Worm (Caenorhabditis elegans): ENCODE results near the gene M02D8.2.
A peak's percentile ranks its signal among the peaks of the same experiment; 100 is the strongest.

Gene M02D8.2

DNA sequence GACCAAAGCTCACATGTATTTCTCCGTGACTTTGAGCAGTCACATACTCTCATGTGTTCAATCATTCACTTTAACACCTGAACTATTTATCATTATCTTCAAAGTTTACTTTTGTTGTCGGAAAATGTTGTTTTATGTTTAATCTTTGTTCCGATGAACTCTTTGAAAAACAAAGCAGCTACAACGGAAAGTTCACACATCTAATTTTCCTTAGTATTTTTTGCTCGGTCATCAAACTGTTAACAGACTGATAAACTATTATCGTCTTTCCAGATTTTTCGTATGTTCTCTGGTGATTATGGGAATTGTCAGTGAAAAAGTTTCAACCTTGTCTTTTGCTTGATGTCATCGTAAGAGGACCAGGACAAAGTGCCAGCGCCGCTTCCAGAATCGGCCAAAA is 16.5 kb downstream of the M02D8.2 start:
- TF ChIP-seq daf-16 (GFP tag; optimal IDR thresholded peaks at IDR 0.05) (no peak), daf-16 (tag; optimal IDR thresholded peaks at IDR 0.05) (peak; percentile 96), unc-130 (GFP tag; optimal IDR thresholded peaks at IDR 0.05) (no peak), skn-1 (tag; optimal IDR thresholded peaks at IDR 0.05) (no peak), aha-1 (tag) (no peak), tra-1 (GFP tag; IDR thresholded peaks at IDR 0.05) (no peak), madf-9 (GFP tag; conservative IDR thresholded peaks at IDR 0.05) (no peak), mes-2 (tag; optimal IDR thresholded peaks at IDR 0.05; ENCODE audit: poor library complexity, severe bottlenecking) (no peak), dmd-6 (GFP tag; IDR thresholded peaks at IDR 0.05) (peak; percentile 29; the same call in 1 of the 2 replicates), sdz-12 (GFP tag; optimal IDR thresholded peaks at IDR 0.05) (no peak), T26A8.4 (GFP tag; IDR thresholded peaks at IDR 0.05) (no peak), dve-1 (tag; optimal IDR thresholded peaks at IDR 0.05; ENCODE audit: insufficient read depth) (peak; percentile 89), tag-97 (GFP tag; IDR thresholded peaks at IDR 0.05) (no peak), ces-1 (GFP tag; optimal IDR thresholded peaks at IDR 0.05) (no peak), nhr-28 (tag; optimal IDR thresholded peaks at IDR 0.05) (peak; percentile 24), F26F4.8 (GFP tag; conservative IDR thresholded peaks at IDR 0.05) (no peak), hlh-11 (tag; optimal IDR thresholded peaks at IDR 0.05) (peak; percentile 38), Y48G9A.11 (GFP tag; IDR thresholded peaks at IDR 0.05) (no peak), hlh-30 (tag; optimal IDR thresholded peaks at IDR 0.05; ENCODE audit: insufficient read depth) (peak; percentile 64), nhr-111 (GFP tag; optimal IDR thresholded peaks at IDR 0.05) (no peak), lim-7 (GFP tag; IDR thresholded peaks at IDR 0.05) (no peak), nhr-48 (tag; optimal IDR thresholded peaks at IDR 0.05) (peak; percentile 18), lin-15B (tag; optimal IDR thresholded peaks at IDR 0.05) (no peak), lsy-2 (tag; optimal IDR thresholded peaks at IDR 0.05) (no peak), zfp-2 (tag; optimal IDR thresholded peaks at IDR 0.05) (no peak), F44E2.7 (GFP tag; IDR thresholded peaks at IDR 0.05) (no peak), egl-27 (tag; optimal IDR thresholded peaks at IDR 0.05) (no peak), pqm-1 (tag; optimal IDR thresholded peaks at IDR 0.05) (no peak), lin-38 (GFP tag; IDR thresholded peaks at IDR 0.05) (no peak), daf-12 (tag; optimal IDR thresholded peaks at IDR 0.05) (no peak), unc-62 (GFP tag; optimal IDR thresholded peaks at IDR 0.05 in 1 of 2) (no peak), unc-62 (tag; optimal IDR thresholded peaks at IDR 0.05) (no peak), daf-8 (GFP tag; IDR thresholded peaks at IDR 0.05) (no peak), set-16 (GFP tag; IDR thresholded peaks at IDR 0.05) (no peak), hif-1 (tag; optimal IDR thresholded peaks at IDR 0.05) (no peak), aly-2 (tag; optimal IDR thresholded peaks at IDR 0.05) (no peak), zag-1 (tag; optimal IDR thresholded peaks at IDR 0.05) (no peak), F49E8.2 (tag; optimal IDR thresholded peaks at IDR 0.05; ENCODE audit: borderline replicate concordance) (no peak), nhr-102 (tag; optimal IDR thresholded peaks at IDR 0.05) (no peak), fos-1 (tag; optimal IDR thresholded peaks at IDR 0.05) (no peak), madf-5 (GFP tag; IDR thresholded peaks at IDR 0.05) (no peak), ZK337.2 (GFP tag; IDR thresholded peaks at IDR 0.05) (no peak)

DNA sequence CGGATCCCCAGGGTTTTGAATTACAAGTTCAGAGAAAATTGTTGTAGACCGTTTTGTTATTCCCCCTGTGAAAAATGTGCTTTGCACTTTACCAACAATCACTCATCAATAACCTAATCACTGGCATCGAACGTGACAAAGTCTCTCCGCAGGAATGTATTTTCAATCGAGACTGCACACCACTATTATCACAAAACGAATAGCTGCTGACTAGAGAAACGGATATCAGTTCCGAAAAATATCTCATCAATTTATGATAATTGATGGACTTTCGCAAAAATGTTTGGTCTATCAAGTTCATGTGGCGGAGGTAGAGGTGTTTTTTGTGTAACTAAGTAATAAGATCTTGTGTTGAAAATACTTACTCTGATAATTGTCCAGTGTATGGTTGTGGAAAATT is 21.6 kb downstream of the M02D8.2 start:
- TF ChIP-seq Y105C5A.15 (GFP tag; IDR thresholded peaks at IDR 0.05) (no peak), Y5F2A.4 (GFP tag; optimal IDR thresholded peaks at IDR 0.05) (no peak), spr-1 (tag; optimal IDR thresholded peaks at IDR 0.05) (no peak), mdl-1 (tag; optimal IDR thresholded peaks at IDR 0.05) (peak in 1 of 2 experiments; percentile 3), hif-1 (tag; optimal IDR thresholded peaks at IDR 0.05) (peak in 1 of 2 experiments; percentile 10), nhr-10 (tag; optimal IDR thresholded peaks at IDR 0.05) (peak; percentile 42), ZK337.2 (GFP tag; IDR thresholded peaks at IDR 0.05) (no peak), mes-2 (tag; optimal IDR thresholded peaks at IDR 0.05; ENCODE audit: poor library complexity, severe bottlenecking) (no peak), dve-1 (tag; optimal IDR thresholded peaks at IDR 0.05; ENCODE audit: insufficient read depth) (peak; percentile 31), egl-43 (GFP tag; IDR thresholded peaks at IDR 0.05) (no peak), nhr-77 (tag; optimal IDR thresholded peaks at IDR 0.05) (no peak), nhr-28 (tag; optimal IDR thresholded peaks at IDR 0.05) (peak; percentile 34), lim-7 (GFP tag; IDR thresholded peaks at IDR 0.05) (no peak), mep-1 (tag; optimal IDR thresholded peaks at IDR 0.05) (no peak), hlh-11 (tag; optimal IDR thresholded peaks at IDR 0.05) (peak; percentile 12), unc-130 (GFP tag; optimal IDR thresholded peaks at IDR 0.05) (no peak), snpc-1.2 (GFP tag; IDR thresholded peaks at IDR 0.05) (no peak), hlh-30 (tag; optimal IDR thresholded peaks at IDR 0.05; ENCODE audit: insufficient read depth) (peak; percentile 40), ctbp-1 (GFP tag; IDR thresholded peaks at IDR 0.05) (no peak), daf-16 (GFP tag; optimal IDR thresholded peaks at IDR 0.05) (peak in 1 of 2 experiments; percentile 58), daf-16 (tag; optimal IDR thresholded peaks at IDR 0.05) (peak; percentile 41)
